Fruit fly (Drosophila melanogaster) Kc167 (cell line): ENCODE measurements around the gene SmE.

Experiments used
- Myc ChIP-seq: fragments of >200 bp; optimal IDR thresholded peaks from 2 replicates; lab custom pipeline; 2017; ENCODE audit warnings: missing external identifiers
- Sin3A ChIP-seq: fragments of >200 bp; optimal IDR thresholded peaks from 2 replicates; lab custom pipeline; 2018; ENCODE audit warnings: missing external identifiers
- h ChIP-seq: fragments of >200 bp; optimal IDR thresholded peaks from 3 replicates; lab custom pipeline; 2018; ENCODE audit warnings: missing external identifiers
- insv ChIP-seq: fragments of >200 bp; optimal IDR thresholded peaks from 3 replicates; lab custom pipeline; 2018; ENCODE audit warnings: missing external identifiers

DNA sequence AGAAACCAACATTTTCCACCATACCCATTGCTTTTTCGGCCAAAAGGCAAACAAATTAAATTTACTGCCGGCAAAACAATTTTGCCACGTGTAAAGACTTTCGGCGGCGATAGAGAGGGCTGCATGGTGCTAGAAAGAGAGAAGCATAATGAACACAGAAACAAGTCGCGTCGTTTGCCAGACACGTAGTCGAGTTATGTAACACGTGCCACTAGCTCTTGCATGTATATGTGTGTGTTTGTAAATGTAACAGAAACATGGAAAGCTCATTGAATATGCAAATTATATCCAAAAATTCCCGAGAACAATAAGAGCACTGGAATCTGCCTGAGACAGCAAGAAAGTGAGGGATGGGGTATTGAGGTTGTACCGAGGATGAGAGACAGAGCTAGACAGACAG is 45.5 kb upstream of the SmE start:
- TF ChIP-seq h (no peak), Sin3A (lab: Kevin White, UChicago) (no peak), Myc (no peak), insv (lab: Kevin White, UChicago) (no peak)
